Worm (Caenorhabditis elegans): ENCODE measurements around the gene F45E6.1.

DNA sequence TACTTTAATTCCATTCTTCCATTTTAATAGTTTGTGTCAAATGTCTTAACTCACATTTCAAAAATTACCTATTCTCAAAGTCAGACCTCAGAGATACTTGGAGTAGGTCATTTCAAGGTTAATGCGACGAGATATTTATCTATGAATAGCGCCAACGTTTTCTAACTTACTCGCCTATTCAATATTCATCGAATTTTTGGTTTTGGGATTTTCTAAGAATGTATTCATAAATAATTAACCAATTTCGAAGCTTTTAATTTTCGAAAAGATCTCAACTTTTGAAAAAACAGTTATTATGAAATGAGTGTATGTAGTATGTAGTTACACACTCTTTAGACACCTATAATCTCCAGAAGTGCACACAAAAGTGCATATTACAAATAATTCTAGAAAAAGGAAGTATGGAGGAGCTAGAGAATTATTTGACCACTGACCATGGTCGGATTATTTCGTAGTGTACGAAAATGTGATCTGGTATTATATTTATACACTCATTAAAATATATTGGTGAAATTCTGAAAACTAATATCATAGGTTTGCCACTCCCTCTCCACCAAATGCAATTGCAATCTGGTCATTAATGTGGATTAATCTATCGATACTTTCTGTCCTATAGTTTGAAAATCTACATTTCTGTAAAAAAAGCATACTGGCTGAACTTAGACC lies 35.4 kb upstream of the F45E6.1 start:
- TF ChIP-seq T20F7.1 (GFP tag; optimal IDR thresholded peaks at IDR 0.05), result no peak
- no peak for TF ChIP-seq F26F4.8 (GFP tag; conservative IDR thresholded peaks at IDR 0.05)
- no peak for TF ChIP-seq nhr-28 (tag; optimal IDR thresholded peaks at IDR 0.05)
- TF ChIP-seq lin-13 (GFP tag; optimal IDR thresholded peaks at IDR 0.05), result no peak
- TF ChIP-seq Y48G9A.11 (GFP tag; IDR thresholded peaks at IDR 0.05), result no peak
- TF ChIP-seq ama-1 (optimal IDR thresholded peaks at IDR 0.05), result no peak
- no peak for TF ChIP-seq F44E2.7 (GFP tag; IDR thresholded peaks at IDR 0.05)
- TF ChIP-seq tra-1 (GFP tag; IDR thresholded peaks at IDR 0.05), result no peak
- TF ChIP-seq nhr-76 (tag; optimal IDR thresholded peaks at IDR 0.05), result no peak
- no peak for TF ChIP-seq zip-2 (tag; optimal IDR thresholded peaks at IDR 0.05)
- no peak for TF ChIP-seq zag-1 (tag; optimal IDR thresholded peaks at IDR 0.05)
- TF ChIP-seq pha-4 (GFP tag; IDR thresholded peaks at IDR 0.05), result no peak
- no peak for TF ChIP-seq pha-4 (tag; optimal IDR thresholded peaks at IDR 0.05)
- no peak for TF ChIP-seq pqm-1 (tag; optimal IDR thresholded peaks at IDR 0.05)
